Fruit fly (Drosophila melanogaster): ENCODE measurements around the gene Cp15.

Cp15 gene

DNA sequence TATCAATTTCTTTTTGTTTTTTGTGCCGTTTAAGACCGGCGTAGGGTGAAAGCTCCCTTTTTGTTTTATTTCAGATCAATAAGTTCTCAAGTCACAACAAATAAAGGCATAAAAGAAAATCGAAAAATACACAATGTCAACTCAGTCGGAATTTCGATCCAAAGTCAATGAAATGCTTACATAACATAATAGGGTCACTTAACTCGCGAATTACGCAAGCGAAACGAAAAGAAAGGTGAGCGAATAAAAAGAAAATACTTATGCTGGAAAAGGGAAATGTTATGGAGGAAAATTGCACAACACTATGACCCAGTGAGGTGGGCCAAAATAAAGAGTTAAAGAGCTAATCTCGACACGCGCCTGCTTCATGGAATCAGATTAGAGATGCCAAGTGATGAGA lies 32.3 kb upstream of the Cp15 start:
- no peak for TF ChIP-seq Crg-1 (GFP tag; optimal IDR thresholded peaks at IDR 0.05)
- peak; percentile 57 for TF ChIP-seq tj (GFP tag; optimal IDR thresholded peaks at IDR 0.05)

DNA sequence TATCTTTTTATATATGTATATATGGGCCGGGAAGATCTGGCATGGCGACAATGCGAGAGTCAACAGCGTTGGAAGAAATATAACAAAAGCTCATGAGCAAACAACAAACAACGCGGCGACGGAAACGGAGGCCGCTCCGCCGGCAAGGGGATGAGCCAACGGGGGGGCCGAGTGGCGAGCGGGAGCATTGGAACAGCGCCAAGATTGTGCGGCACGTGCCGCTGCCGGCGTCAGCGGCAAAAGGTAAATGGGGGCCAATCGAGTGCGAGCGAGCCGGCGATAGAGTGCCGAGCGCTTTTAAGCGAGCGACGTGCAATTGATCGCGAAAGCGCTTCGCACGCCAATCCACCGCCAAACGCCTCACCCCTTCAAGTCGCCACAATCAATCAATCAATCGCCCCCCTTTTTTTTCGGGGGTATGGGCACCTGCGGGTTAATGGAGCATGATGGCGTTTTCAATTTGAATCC lies 31.8 kb upstream of the Cp15 start:
- TF ChIP-seq Clk (GFP tag; optimal IDR thresholded peaks at IDR 0.05) (peak; percentile 27), CG33017 (tag; optimal IDR thresholded peaks at IDR 0.05) (peak; percentile 23), CG7101 (tag; optimal IDR thresholded peaks at IDR 0.05) (peak; percentile 66), CG14711 (tag; optimal IDR thresholded peaks at IDR 0.05) (peak; percentile 45), toe (GFP tag; optimal IDR thresholded peaks at IDR 0.05) (no peak), CG7045 (GFP tag; optimal IDR thresholded peaks at IDR 0.05) (peak; percentile 83), cnc (optimal IDR thresholded peaks at IDR 0.05) (no peak), CG11617 (GFP tag; optimal IDR thresholded peaks at IDR 0.05) (peak; percentile 78), CG1620 (GFP tag; optimal IDR thresholded peaks at IDR 0.05) (peak; percentile 67), CG5204 (GFP tag; optimal IDR thresholded peaks at IDR 0.05) (peak; percentile 51), ovo (GFP tag; optimal IDR thresholded peaks at IDR 0.05) (peak; percentile 91), tj (GFP tag; optimal IDR thresholded peaks at IDR 0.05) (peak; percentile 45), kay (GFP tag; ENCODE audit: borderline replicate concordance) (no peak), pad (GFP tag; optimal IDR thresholded peaks at IDR 0.05) (peak; percentile 59), Crg-1 (GFP tag; optimal IDR thresholded peaks at IDR 0.05) (peak; percentile 88), Mnt (GFP tag; optimal IDR thresholded peaks at IDR 0.05) (peak; percentile 86), Hr96 (GFP tag; optimal IDR thresholded peaks at IDR 0.05) (peak; percentile 42), bab1 (GFP tag; optimal IDR thresholded peaks at IDR 0.05) (peak; percentile 93), CG12768 (GFP tag; optimal IDR thresholded peaks at IDR 0.05) (peak; percentile 91), cic (GFP tag; optimal IDR thresholded peaks at IDR 0.05) (peak; percentile 95)

DNA sequence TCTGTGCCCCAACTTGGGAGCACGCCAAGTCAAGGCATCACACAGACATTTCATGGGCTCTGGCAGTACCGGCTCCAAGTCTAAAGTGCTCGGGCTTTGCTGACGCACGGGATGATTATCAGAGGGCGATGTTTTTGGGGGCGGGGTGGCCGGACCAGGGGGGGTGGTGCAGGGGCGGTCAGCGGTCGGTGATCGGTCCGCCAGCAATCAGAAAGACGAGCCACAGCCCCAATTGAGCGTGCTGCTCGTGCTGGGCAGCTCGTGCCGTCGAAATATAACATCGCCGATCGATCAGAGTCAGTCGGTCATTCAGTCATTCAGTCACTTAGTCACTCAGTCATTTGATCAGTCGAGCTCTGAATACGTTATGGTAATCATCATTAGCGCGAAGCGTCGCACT lies 30.4 kb upstream of the Cp15 start:
- TF ChIP-seq CG1620 (GFP tag; optimal IDR thresholded peaks at IDR 0.05) (no peak), bab1 (GFP tag; optimal IDR thresholded peaks at IDR 0.05) (peak; percentile 71), Hr96 (GFP tag; optimal IDR thresholded peaks at IDR 0.05) (no peak), CG12768 (GFP tag; optimal IDR thresholded peaks at IDR 0.05) (peak; percentile 77)

DNA sequence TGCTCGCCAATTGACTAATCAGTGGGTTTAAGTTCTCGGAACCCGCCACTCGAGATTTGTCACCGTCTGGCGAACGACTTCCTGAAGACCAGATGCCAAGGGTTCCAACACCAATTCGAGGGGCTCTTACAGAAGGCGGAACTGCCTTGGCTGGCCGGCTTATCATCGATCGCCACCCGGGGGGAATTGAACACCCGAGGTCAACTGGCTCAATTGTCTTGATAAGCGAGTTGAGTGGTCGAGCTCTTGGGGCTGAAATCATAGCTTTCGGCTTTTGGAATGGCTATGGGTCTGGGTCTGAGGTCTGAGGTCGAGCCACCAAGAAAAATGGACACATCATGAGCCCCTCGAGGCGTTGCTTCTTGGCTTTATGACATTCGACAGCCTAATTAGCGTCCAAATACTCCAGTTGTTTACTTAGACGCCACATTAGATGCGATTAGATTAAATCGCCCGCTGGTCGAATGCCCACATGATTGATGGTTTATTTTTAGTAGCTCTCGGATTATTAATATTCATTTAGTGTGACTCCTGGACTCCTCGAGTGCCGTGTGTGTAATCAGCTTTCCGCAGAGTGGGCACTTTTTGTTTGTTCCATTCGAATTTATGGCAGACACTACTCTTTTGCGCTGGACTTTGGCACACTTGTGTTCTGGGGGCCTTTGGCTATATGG lies 29.7 kb upstream of the Cp15 start:
- no peak for TF ChIP-seq toe (GFP tag; optimal IDR thresholded peaks at IDR 0.05)
- no peak for TF ChIP-seq CG14711 (tag; optimal IDR thresholded peaks at IDR 0.05)
- no peak for TF ChIP-seq Clk (GFP tag; optimal IDR thresholded peaks at IDR 0.05)
- TF ChIP-seq CG7101 (tag; optimal IDR thresholded peaks at IDR 0.05), result no peak
- peak; percentile 17 for TF ChIP-seq kay (GFP tag; ENCODE audit: borderline replicate concordance)
- TF ChIP-seq Crg-1 (GFP tag; optimal IDR thresholded peaks at IDR 0.05), result no peak
- no peak for TF ChIP-seq ovo (GFP tag; optimal IDR thresholded peaks at IDR 0.05)
- TF ChIP-seq CG1620 (GFP tag; optimal IDR thresholded peaks at IDR 0.05), result no peak
- no peak for TF ChIP-seq pad (GFP tag; optimal IDR thresholded peaks at IDR 0.05)
- TF ChIP-seq Hr96 (GFP tag; optimal IDR thresholded peaks at IDR 0.05), result no peak
- peak; percentile 59 for TF ChIP-seq tj (GFP tag; optimal IDR thresholded peaks at IDR 0.05)
- peak; percentile 38 for TF ChIP-seq CG12768 (GFP tag; optimal IDR thresholded peaks at IDR 0.05)
- no peak for TF ChIP-seq cnc (optimal IDR thresholded peaks at IDR 0.05)
- TF ChIP-seq CG7045 (GFP tag; optimal IDR thresholded peaks at IDR 0.05), result no peak
- no peak for TF ChIP-seq CG5204 (GFP tag; optimal IDR thresholded peaks at IDR 0.05)
- peak; percentile 80 for TF ChIP-seq cic (GFP tag; optimal IDR thresholded peaks at IDR 0.05)
- TF ChIP-seq bab1 (GFP tag; optimal IDR thresholded peaks at IDR 0.05), result no peak
- no peak for TF ChIP-seq Mnt (GFP tag; optimal IDR thresholded peaks at IDR 0.05)
- no peak for TF ChIP-seq CG33017 (tag; optimal IDR thresholded peaks at IDR 0.05)
- no peak for TF ChIP-seq CG11617 (GFP tag; optimal IDR thresholded peaks at IDR 0.05)

DNA sequence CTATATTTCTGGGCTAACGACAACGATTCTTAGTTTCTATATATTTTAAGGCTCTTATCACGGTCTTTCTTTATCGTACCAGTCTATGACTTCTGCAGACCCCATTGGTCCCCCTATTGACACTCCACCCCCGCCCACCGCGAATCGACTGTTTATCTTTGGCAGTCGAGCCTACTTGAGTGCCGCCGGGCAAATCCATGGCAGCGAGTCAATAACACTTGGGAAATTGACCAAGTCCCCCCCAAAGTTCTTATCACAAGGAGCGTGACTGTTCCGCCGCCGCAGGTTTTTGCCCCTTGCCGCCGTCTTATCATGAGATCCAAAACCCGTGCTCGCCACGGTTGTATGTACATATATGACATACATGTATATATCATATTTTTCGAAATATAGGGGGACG lies 28.7 kb upstream of the Cp15 start:
- TF ChIP-seq pad (GFP tag; optimal IDR thresholded peaks at IDR 0.05), result peak; percentile 16
- no peak for TF ChIP-seq cic (GFP tag; optimal IDR thresholded peaks at IDR 0.05)
- TF ChIP-seq bab1 (GFP tag; optimal IDR thresholded peaks at IDR 0.05), result peak; percentile 20
- peak; percentile 25 for TF ChIP-seq Mnt (GFP tag; optimal IDR thresholded peaks at IDR 0.05)
- peak; percentile 86 for TF ChIP-seq kay (GFP tag; ENCODE audit: borderline replicate concordance)
- TF ChIP-seq CG5204 (GFP tag; optimal IDR thresholded peaks at IDR 0.05), result peak; percentile 21
- peak; percentile 6 for TF ChIP-seq CG1620 (GFP tag; optimal IDR thresholded peaks at IDR 0.05)
- peak; percentile 18 for TF ChIP-seq CG14711 (tag; optimal IDR thresholded peaks at IDR 0.05)
- no peak for TF ChIP-seq Hr96 (GFP tag; optimal IDR thresholded peaks at IDR 0.05)

DNA sequence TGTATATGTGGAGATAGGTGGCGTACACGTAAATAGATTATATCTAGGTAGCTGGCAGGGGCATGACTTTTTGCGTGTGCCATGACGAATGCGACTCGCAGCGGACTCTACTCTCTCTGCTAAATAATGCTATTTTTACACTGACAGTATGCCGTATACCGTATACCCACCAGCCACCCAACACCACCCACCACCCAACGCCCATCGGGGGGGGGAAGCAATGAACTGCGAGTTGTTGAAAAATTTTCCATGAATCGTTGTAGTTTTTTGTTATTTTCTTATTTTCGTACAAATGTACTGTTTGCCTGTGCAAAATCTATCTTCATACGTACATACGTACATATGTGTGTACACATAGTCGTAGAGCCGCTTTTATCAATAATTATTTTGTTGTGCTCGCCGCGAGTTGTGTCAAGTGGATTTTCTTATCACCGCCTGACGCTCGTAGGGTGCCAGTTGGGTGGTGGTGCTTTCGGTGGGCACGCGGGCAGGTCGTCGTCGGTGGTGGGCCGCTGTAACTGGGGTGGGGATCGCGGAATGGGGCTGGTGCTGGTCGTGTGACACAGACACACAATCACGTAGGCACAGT lies 28.1 kb upstream of the Cp15 start:
- TF ChIP-seq tj (GFP tag; optimal IDR thresholded peaks at IDR 0.05) (no peak), Mnt (GFP tag; optimal IDR thresholded peaks at IDR 0.05) (peak; percentile 55), bab1 (GFP tag; optimal IDR thresholded peaks at IDR 0.05) (peak; percentile 85), kay (GFP tag; ENCODE audit: borderline replicate concordance) (peak; percentile 86), Hr96 (GFP tag; optimal IDR thresholded peaks at IDR 0.05) (no peak), CG7045 (GFP tag; optimal IDR thresholded peaks at IDR 0.05) (no peak), cic (GFP tag; optimal IDR thresholded peaks at IDR 0.05) (peak; percentile 96)
